Worm (Caenorhabditis elegans) whole organism, L4 larva: Measurements from ENCODE around the gene srg-5.

ENCODE experiments used
- T26A8.4 ChIP-seq: fragments of 200-800 bp; sonication (Bioruptor generic); IDR thresholded peaks from 2 replicates; pipeline ENCODE4 v1.3.6; 2022; ENCODE audit warnings: missing genetic modification characterization, missing compliant biosample characterization
- daf-12 ChIP-seq: fragments of 150-350 bp; optimal IDR thresholded peaks from 2 replicates; lab custom pipeline; 2014; ENCODE audit warnings: missing biosample characterization, missing genetic modification reagents, missing genetic modification characterization
- lin-15B ChIP-seq: fragments of 150-350 bp; sonication (generic microtip); optimal IDR thresholded peaks from 3 replicates; lab custom pipeline; 2014; ENCODE audit warnings: missing biosample characterization, missing genetic modification characterization
- nhr-237 ChIP-seq: sonication (generic microtip); optimal IDR thresholded peaks from 2 replicates; lab custom pipeline; 2017; ENCODE audit warnings: missing biosample characterization, missing genetic modification characterization
- unc-39 ChIP-seq: sonication (generic microtip); optimal IDR thresholded peaks from 2 replicates; lab custom pipeline; 2017; ENCODE audit warnings: missing biosample characterization, missing genetic modification characterization

DNA sequence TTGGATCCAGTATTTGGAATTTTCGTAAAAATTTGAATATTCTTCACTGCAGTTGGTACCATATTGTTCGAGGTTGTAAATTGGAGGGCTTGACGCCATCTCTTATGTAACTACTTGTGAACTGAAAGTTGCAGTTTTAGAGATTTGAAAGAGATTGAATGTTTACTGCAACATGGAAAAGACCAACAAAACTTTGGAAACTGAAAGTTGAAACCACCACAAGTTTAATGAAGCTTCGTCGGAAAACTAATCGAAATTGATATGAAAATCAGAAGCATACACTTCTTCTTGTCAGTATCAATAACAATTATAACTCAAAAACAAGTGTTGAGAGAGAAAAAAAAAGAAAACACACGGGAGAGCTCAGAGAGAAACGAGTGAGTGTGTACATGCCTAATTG lies 3.7 kb upstream of the srg-5 start, which contains the start of gene srg-7:
- no peak for TF ChIP-seq lin-15B (tag; lab: Kevin White, UChicago)
- TF ChIP-seq unc-39, result no peak
- no peak for TF ChIP-seq T26A8.4 (GFP tag; lab: Robert Waterston, UW)
- no peak for TF ChIP-seq daf-12
- TF ChIP-seq nhr-237 (tag; lab: Kevin White, UChicago), result no peak
